Fruit fly (Drosophila melanogaster) whole organism, embryonic: ENCODE data around the gene CG34292.

Experiments used
- Atf6 ChIP-seq: fragments of 200-800 bp; sonication (Bioruptor generic); IDR thresholded peaks from 2 replicates; pipeline ENCODE4 v1.3.6; 2022; ENCODE audit warnings: missing biosample characterization, missing genetic modification characterization
- B-H1 ChIP-seq: fragments of 200-800 bp; sonication (Bioruptor generic); IDR thresholded peaks from 3 replicates; pipeline ENCODE4 v1.3.6; 2022; ENCODE audit warnings: missing biosample characterization, missing genetic modification characterization
- Blimp-1 ChIP-seq: fragments of 200-800 bp; sonication (Bioruptor generic); optimal IDR thresholded peaks from 3 replicates; lab custom pipeline; 2018; ENCODE audit warnings: missing biosample characterization, missing genetic modification characterization, mild to moderate bottlenecking, moderate library complexity, missing genetic modification reagents
- CG10147 ChIP-seq: fragments of 200-800 bp; sonication (Bioruptor generic); optimal IDR thresholded peaks from 2 replicates; lab custom pipeline; 2019; ENCODE audit warnings: missing biosample characterization, mild to moderate bottlenecking, missing genetic modification characterization, moderate library complexity
- CG10565 ChIP-seq: fragments of 200-800 bp; sonication (Bioruptor generic); optimal IDR thresholded peaks from 3 replicates; lab custom pipeline; 2016; ENCODE audit warnings: missing biosample characterization, mild to moderate bottlenecking, missing genetic modification characterization
- CG11093 ChIP-seq: fragments of 200-800 bp; sonication (Bioruptor generic); IDR thresholded peaks from 3 replicates; pipeline ENCODE4 v1.3.6; 2022; ENCODE audit warnings: missing biosample characterization, missing genetic modification characterization
- CG14710 ChIP-seq: fragments of 200-800 bp; sonication (Bioruptor generic); optimal IDR thresholded peaks from 3 replicates; lab custom pipeline; 2019; ENCODE audit warnings: missing biosample characterization, mild to moderate bottlenecking, missing genetic modification characterization, moderate library complexity
- CG15073 ChIP-seq: fragments of 200-800 bp; sonication (Bioruptor generic); optimal IDR thresholded peaks from 2 replicates; lab custom pipeline; 2016; ENCODE audit warnings: missing biosample characterization, missing genetic modification characterization
- CG1602 ChIP-seq: fragments of 200-800 bp; sonication (Bioruptor generic); optimal IDR thresholded peaks from 3 replicates; lab custom pipeline; 2016; ENCODE audit warnings: missing biosample characterization, missing genetic modification characterization
- CG17612 ChIP-seq: fragments of 200-800 bp; sonication (Bioruptor generic); IDR thresholded peaks from 2 replicates; pipeline ENCODE4 v1.3.6; 2022; ENCODE audit warnings: missing biosample characterization, missing genetic modification characterization
- CG18262 ChIP-seq: fragments of 200-800 bp; optimal IDR thresholded peaks from 3 replicates; lab custom pipeline; 2019; ENCODE audit warnings: missing biosample characterization, mild to moderate bottlenecking, missing genetic modification characterization, moderate library complexity
- CG18476 ChIP-seq: fragments of 200-800 bp; sonication (Bioruptor generic); optimal IDR thresholded peaks from 2 replicates; lab custom pipeline; 2016; ENCODE audit warnings: missing biosample characterization, mild to moderate bottlenecking, missing genetic modification characterization
- CG18599 ChIP-seq: fragments of 200-800 bp; sonication (Bioruptor generic); optimal IDR thresholded peaks from 3 replicates; lab custom pipeline; 2017; ENCODE audit warnings: missing biosample characterization, missing genetic modification characterization, mild to moderate bottlenecking, moderate library complexity, missing genetic modification reagents
- CG18764 ChIP-seq: fragments of 200-800 bp; sonication (Bioruptor generic); optimal IDR thresholded peaks from 3 replicates; lab custom pipeline; 2016; ENCODE audit warnings: missing biosample characterization, missing genetic modification characterization
- CG2889 ChIP-seq: fragments of 200-800 bp; sonication (Bioruptor generic); IDR thresholded peaks from 3 replicates; pipeline ENCODE4 v1.3.6; 2022; ENCODE audit warnings: missing biosample characterization, missing genetic modification characterization
- CG3726 ChIP-seq: fragments of 200-800 bp; sonication (Bioruptor generic); IDR thresholded peaks from 3 replicates; pipeline ENCODE4, ENCODE4 v1.3.6; 2022; ENCODE audit warnings: missing biosample characterization, missing genetic modification characterization
- CG4617 ChIP-seq: fragments of 200-800 bp; sonication (Bioruptor generic); optimal IDR thresholded peaks from 3 replicates; lab custom pipeline; 2016; ENCODE audit warnings: missing biosample characterization, missing genetic modification characterization, borderline replicate concordance
- CG6689 ChIP-seq: fragments of 200-800 bp; sonication (Bioruptor generic); IDR thresholded peaks from 2 replicates; pipeline ENCODE4 v1.3.6; 2022; ENCODE audit warnings: missing biosample characterization, missing genetic modification characterization
- CG6765 ChIP-seq: fragments of 200-800 bp; sonication (Bioruptor generic); optimal IDR thresholded peaks from 3 replicates; lab custom pipeline; 2017; ENCODE audit warnings: missing biosample characterization, mild to moderate bottlenecking, missing genetic modification characterization
- CG6813 ChIP-seq: fragments of 200-800 bp; sonication (Bioruptor generic); optimal IDR thresholded peaks from 2 replicates; lab custom pipeline; 2017; ENCODE audit warnings: missing biosample characterization, missing genetic modification characterization, mild to moderate bottlenecking, moderate library complexity, missing genetic modification reagents
- CG7556 ChIP-seq: fragments of 200-800 bp; sonication (Bioruptor generic); optimal IDR thresholded peaks from 2 replicates; lab custom pipeline; 2017; ENCODE audit warnings: missing biosample characterization, mild to moderate bottlenecking, missing genetic modification characterization
- CG7928 ChIP-seq: fragments of 200-800 bp; sonication (Bioruptor generic); optimal IDR thresholded peaks from 2 replicates; lab custom pipeline; 2017; ENCODE audit warnings: missing biosample characterization, mild to moderate bottlenecking, missing genetic modification characterization
- CG8089 ChIP-seq: fragments of 200-800 bp; sonication (Bioruptor generic); optimal IDR thresholded peaks from 3 replicates; lab custom pipeline; 2016; ENCODE audit warnings: missing biosample characterization, missing genetic modification characterization
- CG9932 ChIP-seq: fragments of 200-800 bp; sonication (Bioruptor generic); IDR thresholded peaks from 2 replicates; pipeline ENCODE4 v1.3.6; 2022; ENCODE audit warnings: missing biosample characterization, missing genetic modification characterization
- Doc2 ChIP-seq: fragments of 200-800 bp; sonication (Bioruptor generic); IDR thresholded peaks from 2 replicates; pipeline ENCODE4 v1.3.6; 2022; ENCODE audit warnings: missing biosample characterization, missing genetic modification characterization
- Drgx ChIP-seq: fragments of 200-800 bp; sonication (Bioruptor generic); IDR thresholded peaks from 2 replicates; pipeline ENCODE4 v1.3.6; 2022; ENCODE audit warnings: missing biosample characterization, missing genetic modification characterization
- ERR ChIP-seq: fragments of 200-800 bp; sonication (Bioruptor generic); optimal IDR thresholded peaks from 2 replicates; lab custom pipeline; 2016; ENCODE audit warnings: missing biosample characterization, missing genetic modification characterization
- Fer1 ChIP-seq: fragments of 200-800 bp; sonication (Bioruptor generic); optimal IDR thresholded peaks from 2 replicates; lab custom pipeline; 2017; ENCODE audit warnings: missing biosample characterization, mild to moderate bottlenecking, missing genetic modification characterization
- Gug ChIP-seq: fragments of 200-800 bp; sonication (Bioruptor generic); IDR thresholded peaks from 4 replicates; pipeline ENCODE4 v1.3.6; 2022; ENCODE audit warnings: missing biosample characterization, missing genetic modification characterization
- NK7.1 ChIP-seq: fragments of 200-800 bp; sonication (Bioruptor generic); optimal IDR thresholded peaks from 3 replicates; lab custom pipeline; 2016; ENCODE audit warnings: missing biosample characterization, missing genetic modification characterization
- Nf-YA ChIP-seq: fragments of 200-800 bp; sonication (Bioruptor generic); IDR thresholded peaks from 2 replicates; pipeline ENCODE4 v1.3.6; 2022; ENCODE audit warnings: missing biosample characterization, missing genetic modification characterization
- Oli ChIP-seq: fragments of 200-800 bp; sonication (Bioruptor generic); optimal IDR thresholded peaks from 2 replicates; lab custom pipeline; 2018; ENCODE audit warnings: missing biosample characterization, mild to moderate bottlenecking, missing genetic modification characterization, moderate library complexity
- Scr ChIP-seq: fragments of 200-800 bp; sonication (Bioruptor generic); IDR thresholded peaks from 2 replicates; pipeline ENCODE4 v1.3.6; 2022; ENCODE audit warnings: missing biosample characterization, missing genetic modification characterization; ENCODE audit not compliant: partially characterized antibody
- Sry-β ChIP-seq: fragments of 200-800 bp; sonication (Bioruptor generic); optimal IDR thresholded peaks from 2 replicates; lab custom pipeline; 2018; ENCODE audit warnings: missing biosample characterization, mild to moderate bottlenecking, missing genetic modification characterization, moderate library complexity
- aop ChIP-seq: fragments of 200-800 bp; sonication (Bioruptor generic); IDR thresholded peaks from 2 replicates; pipeline ENCODE4 v1.3.6; 2022; ENCODE audit warnings: missing biosample characterization, missing genetic modification characterization
- ase ChIP-seq: fragments of 200-800 bp; sonication (Bioruptor generic); IDR thresholded peaks from 3 replicates; pipeline ENCODE4 v1.3.6; 2022; ENCODE audit warnings: missing biosample characterization, missing genetic modification characterization
- bcd ChIP-seq: fragments of 200-800 bp; sonication (Bioruptor generic); optimal IDR thresholded peaks from 2 replicates; lab custom pipeline; 2017; ENCODE audit warnings: missing biosample characterization, mild to moderate bottlenecking, missing genetic modification characterization
- btn ChIP-seq: fragments of 200-800 bp; sonication (Bioruptor generic); optimal IDR thresholded peaks from 2 replicates; lab custom pipeline; 2016; ENCODE audit warnings: missing biosample characterization, missing genetic modification characterization
- corto ChIP-seq: fragments of 200-800 bp; sonication (Bioruptor generic); optimal IDR thresholded peaks from 2 replicates; lab custom pipeline; 2016; ENCODE audit warnings: missing biosample characterization, mild to moderate bottlenecking, missing genetic modification characterization, moderate library complexity
- dati ChIP-seq: fragments of 200-800 bp; sonication (Bioruptor generic); IDR thresholded peaks from 2 replicates; pipeline ENCODE4 v1.3.6; 2022; ENCODE audit warnings: missing biosample characterization, missing genetic modification characterization
- dimm ChIP-seq: fragments of 200-800 bp; sonication (Bioruptor generic); IDR thresholded peaks from 2 replicates; pipeline ENCODE4 v1.3.6; 2022; ENCODE audit warnings: missing biosample characterization, missing genetic modification characterization
- dpn ChIP-seq, 2 experiments: fragments of 200-800 bp; sonication (Bioruptor generic); optimal IDR thresholded peaks; 3 replicates each; lab custom pipeline; 2016; ENCODE audit warnings: missing biosample characterization in 2 of 2, missing genetic modification characterization in 2 of 2
- en ChIP-seq: fragments of 200-800 bp; sonication (Bioruptor generic); optimal IDR thresholded peaks from 2 replicates; lab custom pipeline; 2016; ENCODE audit warnings: missing biosample characterization, missing genetic modification characterization
- gcm2 ChIP-seq: fragments of 200-800 bp; sonication (Bioruptor generic); optimal IDR thresholded peaks from 2 replicates; lab custom pipeline; 2016; ENCODE audit warnings: missing biosample characterization, missing genetic modification characterization
- grn ChIP-seq: fragments of 200-800 bp; sonication (Bioruptor generic); optimal IDR thresholded peaks from 3 replicates; lab custom pipeline; 2017; ENCODE audit warnings: missing biosample characterization, missing genetic modification characterization
- nmo ChIP-seq: fragments of 200-800 bp; sonication (Bioruptor generic); optimal IDR thresholded peaks from 2 replicates; lab custom pipeline; 2018; ENCODE audit warnings: missing biosample characterization, mild to moderate bottlenecking, missing genetic modification characterization, moderate library complexity
- org-1 ChIP-seq: fragments of 200-800 bp; sonication (Bioruptor generic); optimal IDR thresholded peaks from 2 replicates; lab custom pipeline; 2017; ENCODE audit warnings: missing biosample characterization, missing genetic modification characterization
- sr ChIP-seq: fragments of 200-800 bp; sonication (Bioruptor generic); IDR thresholded peaks from 3 replicates; pipeline ENCODE4 v1.3.6; 2022; ENCODE audit warnings: missing biosample characterization, missing genetic modification characterization
- tgo ChIP-seq: fragments of 200-800 bp; sonication (Bioruptor generic); IDR thresholded peaks from 3 replicates; pipeline ENCODE4 v1.3.6; 2022; ENCODE audit warnings: missing biosample characterization, missing genetic modification characterization
- tio ChIP-seq: fragments of 200-800 bp; sonication (Bioruptor generic); optimal IDR thresholded peaks from 2 replicates; lab custom pipeline; 2017; ENCODE audit warnings: missing biosample characterization, missing genetic modification characterization, inconsistent platforms
- tup ChIP-seq: fragments of 200-800 bp; sonication (Bioruptor generic); optimal IDR thresholded peaks from 2 replicates; lab custom pipeline; 2016; ENCODE audit warnings: missing biosample characterization, mild to moderate bottlenecking, missing genetic modification characterization, moderate library complexity
- tx ChIP-seq: fragments of 200-800 bp; sonication (Bioruptor generic); optimal IDR thresholded peaks from 2 replicates; lab custom pipeline; 2016; ENCODE audit warnings: missing biosample characterization, missing genetic modification characterization
- vvl ChIP-seq: fragments of 200-800 bp; sonication (Bioruptor generic); IDR thresholded peaks from 2 replicates; pipeline ENCODE4 v1.3.6; 2022; ENCODE audit warnings: missing biosample characterization, missing genetic modification characterization

CG34292 gene

dm6 chr3R:27067362-27067761 is 5.3 kb downstream of the CG34292 start (continued):
- TF ChIP-seq CG18764 (GFP tag; lab: Kevin White, UChicago) (no peak), Doc2 (no peak), corto (GFP tag; lab: Kevin White, UChicago) (no peak), CG7556 (GFP tag; lab: Kevin White, UChicago) (no peak), Atf6 (GFP tag; lab: Robert Waterston, UW) (no peak), CG18262 (tag; lab: Kevin White, UChicago) (no peak), CG6813 (peak; percentile 46), nmo (GFP tag; lab: Kevin White, UChicago) (no peak), ERR (GFP tag; lab: Kevin White, UChicago) (no peak), Gug (GFP tag; lab: Robert Waterston, UW) (no peak), CG18599 (peak; percentile 59), CG6765 (GFP tag; lab: Kevin White, UChicago) (no peak), CG1602 (GFP tag; lab: Kevin White, UChicago) (no peak), CG17612 (no peak), CG14710 (tag; lab: Kevin White, UChicago) (no peak), B-H1 (GFP tag; lab: Robert Waterston, UW) (no peak), CG3726 (GFP tag; lab: Robert Waterston, UW) (no peak), bcd (GFP tag; lab: Kevin White, UChicago) (no peak), Nf-YA (GFP tag; lab: Robert Waterston, UW) (no peak), btn (GFP tag; lab: Kevin White, UChicago) (no peak), CG7928 (GFP tag; lab: Kevin White, UChicago) (no peak), CG11093 (GFP tag; lab: Robert Waterston, UW) (no peak), CG2889 (no peak), Scr (GFP tag; lab: Robert Waterston, UW) (no peak), sr (GFP tag; lab: Robert Waterston, UW) (no peak), grn (GFP tag; lab: Kevin White, UChicago) (no peak), NK7.1 (no peak), CG6689 (GFP tag; lab: Robert Waterston, UW) (no peak), tup (GFP tag; lab: Kevin White, UChicago) (no peak), gcm2 (GFP tag; lab: Kevin White, UChicago) (no peak), dimm (GFP tag; lab: Robert Waterston, UW) (no peak), aop (GFP tag; lab: Robert Waterston, UW) (no peak), en (GFP tag; lab: Kevin White, UChicago) (no peak), ase (GFP tag; lab: Robert Waterston, UW) (no peak), CG10565 (GFP tag; lab: Kevin White, UChicago) (no peak), CG4617 (GFP tag; lab: Kevin White, UChicago) (no peak), CG8089 (GFP tag; lab: Kevin White, UChicago) (no peak), Oli (tag; lab: Kevin White, UChicago) (no peak), org-1 (GFP tag; lab: Kevin White, UChicago) (no peak), Sry-β (GFP tag; lab: Kevin White, UChicago) (no peak), vvl (GFP tag; lab: Robert Waterston, UW) (peak; percentile 33; the same call in 1 of the 2 replicates), Fer1 (GFP tag; lab: Kevin White, UChicago) (no peak), CG18476 (no peak), tx (GFP tag; lab: Kevin White, UChicago) (no peak), CG9932 (GFP tag; lab: Robert Waterston, UW) (no peak), Blimp-1 (peak; percentile 25), tgo (GFP tag; lab: Robert Waterston, UW) (no peak), dpn (GFP tag; optimal IDR thresholded peaks at IDR 0.05; lab: Kevin White, UChicago) (no peak), Drgx (GFP tag; lab: Robert Waterston, UW) (no peak), tio (GFP tag; lab: Kevin White, UChicago) (no peak), CG10147 (no peak), dati (no peak), CG15073 (GFP tag; lab: Kevin White, UChicago) (no peak)
